Fruit fly (Drosophila melanogaster) whole organism: ENCODE results near the gene CG46448.

Experiments used
- CG8478 ChIP-seq: fragments of >200 bp; optimal IDR thresholded peaks from 2 replicates; lab custom pipeline; 2018; ENCODE audit warnings: inconsistent platforms
- Dll ChIP-seq: fragments of >200 bp; optimal IDR thresholded peaks from 2 replicates; lab custom pipeline; 2017
- EcR ChIP-seq, 2 experiments: fragments of >200 bp; optimal IDR thresholded peaks; 2 replicates each; lab custom pipeline; 2017; ENCODE audit warnings: missing biosample characterization in 2 of 2, missing genetic modification characterization in 2 of 2, missing genetic modification reagents in 2 of 2
- pan ChIP-seq: fragments of >200 bp; optimal IDR thresholded peaks from 2 replicates; lab custom pipeline; 2017
- psq ChIP-seq: fragments of >200 bp; optimal IDR thresholded peaks from 2 replicates; lab custom pipeline; 2017
- usp ChIP-seq: fragments of >200 bp; optimal IDR thresholded peaks from 2 replicates; lab custom pipeline; 2017; ENCODE audit warnings: missing biosample characterization, missing genetic modification characterization, mixed read lengths

- no peak for TF ChIP-seq CG8478 (lab: Kevin White, UChicago)
- no peak for TF ChIP-seq EcR (GFP tag; optimal IDR thresholded peaks at IDR 0.05; lab: Kevin White, UChicago)
- no peak for TF ChIP-seq usp (GFP tag; lab: Kevin White, UChicago)
- TF ChIP-seq Dll (lab: Kevin White, UChicago), result no peak
- no peak for TF ChIP-seq pan
- no peak for TF ChIP-seq psq
Measured at dm6 chr2L:2426444-2427188, 35.2 kb downstream of the CG46448 start.
